Fruit fly (Drosophila melanogaster): ENCODE measurements around the gene CG15025.

The CG15025 gene

DNA sequence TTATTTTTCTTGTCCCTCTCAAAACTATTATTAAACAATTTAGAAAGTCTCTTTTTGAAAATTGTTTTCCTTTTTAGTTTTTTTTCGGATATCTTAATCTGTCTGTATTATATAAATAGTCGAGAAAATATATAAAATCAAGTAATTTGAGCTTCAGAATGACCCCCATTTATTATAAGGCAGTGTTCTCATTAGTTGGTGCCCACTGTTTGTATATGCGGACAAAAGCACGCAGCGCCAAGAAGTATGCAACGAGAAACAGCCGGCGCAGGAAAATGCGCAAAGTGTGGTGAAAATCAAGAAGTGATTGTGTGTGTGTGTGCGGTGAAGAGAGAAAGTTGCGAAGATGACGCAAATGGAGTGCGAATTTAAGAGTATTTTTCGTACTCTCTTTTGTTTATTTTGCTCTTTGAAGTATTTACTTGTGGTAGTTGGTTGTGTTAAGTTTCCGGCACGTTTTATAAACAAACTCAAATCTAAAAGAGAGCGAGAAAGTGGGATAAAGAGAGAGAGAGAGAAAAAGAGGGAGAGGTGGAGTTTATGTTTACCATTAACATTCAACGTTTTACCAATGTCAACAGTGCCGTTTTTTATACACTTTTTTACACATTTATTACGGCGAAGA is 12.3 kb upstream of the CG15025 start (continued):
- peak in 1 of 2 experiments; percentile 28 for TF ChIP-seq Hr51 (GFP tag; optimal IDR thresholded peaks at IDR 0.05)
- TF ChIP-seq CG6689 (GFP tag; IDR thresholded peaks at IDR 0.05) = no peak; the same call in 1 of the 2 replicates
- TF ChIP-seq CG7786 (GFP tag; optimal IDR thresholded peaks at IDR 0.05) = no peak
- TF ChIP-seq CG18011 (GFP tag; optimal IDR thresholded peaks at IDR 0.05) = peak; percentile 92
- no peak for TF ChIP-seq CG10267 (tag; optimal IDR thresholded peaks at IDR 0.05)
- TF ChIP-seq CG6854 (GFP tag; optimal IDR thresholded peaks at IDR 0.05) = no peak
- no peak for TF ChIP-seq CG8290 (GFP tag; optimal IDR thresholded peaks at IDR 0.05)
- TF ChIP-seq CG8290 (tag; optimal IDR thresholded peaks at IDR 0.05) = peak; percentile 46 to 52
- no peak for TF ChIP-seq CG15073 (GFP tag; optimal IDR thresholded peaks at IDR 0.05)
- no peak for TF ChIP-seq CG1024 (GFP tag; IDR thresholded peaks at IDR 0.05)
- TF ChIP-seq h (optimal IDR thresholded peaks at IDR 0.05) = no peak
- no peak for TF ChIP-seq her (GFP tag; optimal IDR thresholded peaks at IDR 0.05)
- no peak for TF ChIP-seq CG2129 (GFP tag; IDR thresholded peaks at IDR 0.05; ENCODE audit: partially characterized antibody)
- no peak for TF ChIP-seq eve (GFP tag; optimal IDR thresholded peaks at IDR 0.05)
- no peak for TF ChIP-seq CG13296 (GFP tag; optimal IDR thresholded peaks at IDR 0.05)
- no peak for TF ChIP-seq CG17361 (GFP tag; IDR thresholded peaks at IDR 0.05)
- no peak for TF ChIP-seq CG3847 (GFP tag; IDR thresholded peaks at IDR 0.05)
- no peak for TF ChIP-seq CG10366 (GFP tag; IDR thresholded peaks at IDR 0.05)
- TF ChIP-seq CG15696 (tag; optimal IDR thresholded peaks at IDR 0.05) = no peak
- TF ChIP-seq scrt (GFP tag; optimal IDR thresholded peaks at IDR 0.05) = no peak
- TF ChIP-seq lab (GFP tag; optimal IDR thresholded peaks at IDR 0.05) = peak; percentile 4
- TF ChIP-seq Sin3A (optimal IDR thresholded peaks at IDR 0.05) = no peak
- TF ChIP-seq Blimp-1 (GFP tag; optimal IDR thresholded peaks at IDR 0.05) = no peak
- TF ChIP-seq H15 (GFP tag; IDR thresholded peaks at IDR 0.05) = no peak
- no peak for TF ChIP-seq CG18262 (tag; optimal IDR thresholded peaks at IDR 0.05)
- TF ChIP-seq CG8089 (GFP tag; optimal IDR thresholded peaks at IDR 0.05) = no peak
- no peak for TF ChIP-seq CG11093 (GFP tag; IDR thresholded peaks at IDR 0.05)
- TF ChIP-seq chif (GFP tag; optimal IDR thresholded peaks at IDR 0.05) = no peak
- no peak for TF ChIP-seq gce (GFP tag; IDR thresholded peaks at IDR 0.05)
- TF ChIP-seq CG12071 (GFP tag; optimal IDR thresholded peaks at IDR 0.05) = no peak
- peak; percentile 31 for TF ChIP-seq gem (tag; optimal IDR thresholded peaks at IDR 0.05)
- no peak for TF ChIP-seq sisA (GFP tag; IDR thresholded peaks at IDR 0.05)
- no peak for TF ChIP-seq amos (GFP tag; IDR thresholded peaks at IDR 0.05; ENCODE audit: partially characterized antibody)
- no peak for TF ChIP-seq Myb (GFP tag; optimal IDR thresholded peaks at IDR 0.05)
- no peak for TF ChIP-seq pros (GFP tag; optimal IDR thresholded peaks at IDR 0.05)
- TF ChIP-seq Hr39 (optimal IDR thresholded peaks at IDR 0.05) = no peak
- no peak for TF ChIP-seq CG6272 (GFP tag; IDR thresholded peaks at IDR 0.05)
- TF ChIP-seq slou (GFP tag; optimal IDR thresholded peaks at IDR 0.05) = no peak
- TF ChIP-seq CG33557 (GFP tag; optimal IDR thresholded peaks at IDR 0.05) = no peak
- no peak for TF ChIP-seq CG6813 (GFP tag; optimal IDR thresholded peaks at IDR 0.05)
- peak; percentile 49 to 74 for TF ChIP-seq Trl (optimal IDR thresholded peaks at IDR 0.05)
- TF ChIP-seq Trl (GFP tag; optimal IDR thresholded peaks at IDR 0.05) = no peak
- TF ChIP-seq YL-1 (GFP tag; optimal IDR thresholded peaks at IDR 0.05) = no peak
- peak; percentile 17 for TF ChIP-seq CG18599 (GFP tag; optimal IDR thresholded peaks at IDR 0.05)
- TF ChIP-seq CG1792 (GFP tag; optimal IDR thresholded peaks at IDR 0.05) = no peak
- TF ChIP-seq zen (tag; optimal IDR thresholded peaks at IDR 0.05) = no peak
- TF ChIP-seq wdn (GFP tag; IDR thresholded peaks at IDR 0.05) = no peak
- TF ChIP-seq CG34224 (GFP tag; IDR thresholded peaks at IDR 0.05; ENCODE audit: partially characterized antibody) = no peak
- TF ChIP-seq Chrac-16 (GFP tag; optimal IDR thresholded peaks at IDR 0.05) = no peak
- peak; percentile 59 for TF ChIP-seq cg (GFP tag; optimal IDR thresholded peaks at IDR 0.05)
- TF ChIP-seq Pdp1 (GFP tag; optimal IDR thresholded peaks at IDR 0.05) = no peak
- TF ChIP-seq sna (GFP tag; IDR thresholded peaks at IDR 0.05; ENCODE audit: partially characterized antibody) = no peak

Measured in whole organism, embryonic.